Fruit fly (Drosophila melanogaster): ENCODE results near the gene CG11837.

The CG11837 gene

DNA sequence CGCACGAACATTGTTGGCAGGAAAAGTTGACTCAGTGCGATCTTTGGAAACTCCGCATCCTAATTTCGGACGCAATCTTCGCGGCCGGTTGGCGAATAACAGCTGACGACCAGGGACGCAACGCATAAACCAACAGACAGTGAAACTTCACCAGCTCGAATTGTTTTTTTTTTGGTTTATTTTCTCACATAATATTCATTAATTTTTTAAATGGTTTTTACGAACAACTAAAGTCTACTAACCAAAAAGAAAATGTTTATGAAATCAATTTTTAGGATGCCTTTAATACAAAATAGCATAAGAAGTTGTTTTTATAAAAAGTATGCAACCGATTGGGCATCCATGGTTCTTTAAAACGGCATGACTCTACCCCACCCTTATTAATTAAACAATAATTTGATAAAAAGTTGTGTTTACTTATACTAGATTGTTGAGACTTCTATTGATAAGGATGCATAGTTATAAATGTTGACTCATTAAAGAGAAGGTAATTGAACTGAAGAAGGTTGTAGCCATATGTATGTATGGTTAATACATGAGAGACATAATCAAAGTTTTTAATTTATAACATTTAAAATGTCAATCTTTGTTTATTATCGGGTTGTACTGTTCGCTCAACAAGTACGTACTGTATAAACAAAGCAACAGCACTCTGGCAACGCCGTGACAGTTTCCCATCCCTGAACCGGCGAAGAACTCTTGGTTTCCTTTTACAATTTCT lies 15.2 kb upstream of the CG11837 start, which contains the start of the genes beta4GalNAcTB and Cpsf100 (continued):
- TF ChIP-seq Jarid2 (GFP tag; optimal IDR thresholded peaks at IDR 0.05) (peak; percentile 11), vvl (GFP tag; IDR thresholded peaks at IDR 0.05) (peak; percentile 57; the same call in 1 of the 2 replicates), Dp (GFP tag; optimal IDR thresholded peaks at IDR 0.05) (no peak), Ets97D (GFP tag; optimal IDR thresholded peaks at IDR 0.05) (peak; percentile 35), CG3281 (GFP tag; optimal IDR thresholded peaks at IDR 0.05) (peak; percentile 64), lilli (GFP tag; optimal IDR thresholded peaks at IDR 0.05) (peak; percentile 83), CG11723 (GFP tag; optimal IDR thresholded peaks at IDR 0.05) (no peak), Nf-YA (GFP tag; IDR thresholded peaks at IDR 0.05) (no peak), row (GFP tag; IDR thresholded peaks at IDR 0.05) (peak; percentile 85), CG9876 (GFP tag; optimal IDR thresholded peaks at IDR 0.05) (peak; percentile 51), Atf6 (GFP tag; IDR thresholded peaks at IDR 0.05) (peak; percentile 42; the same call in 1 of the 2 replicates), onecut (GFP tag; IDR thresholded peaks at IDR 0.05) (0 out of 2 replicates have a peak, but pooled peaks have one; percentile 6), CG31365 (tag; optimal IDR thresholded peaks at IDR 0.05) (no peak), bbx (GFP tag; IDR thresholded peaks at IDR 0.05; ENCODE audit: partially characterized antibody) (no peak), TFAM (GFP tag; optimal IDR thresholded peaks at IDR 0.05) (no peak), Oaz (GFP tag; IDR thresholded peaks at IDR 0.05) (no peak; the same call in 1 of the 2 replicates), chinmo (GFP tag; IDR thresholded peaks at IDR 0.05; ENCODE audit: partially characterized antibody) (no peak), CG6854 (GFP tag; optimal IDR thresholded peaks at IDR 0.05) (peak; percentile 48), MBD-R2 (GFP tag; IDR thresholded peaks at IDR 0.05) (peak; percentile 89), YL-1 (GFP tag; optimal IDR thresholded peaks at IDR 0.05) (no peak), stwl (tag; optimal IDR thresholded peaks at IDR 0.05) (peak; percentile 27), CG15696 (tag; optimal IDR thresholded peaks at IDR 0.05) (peak; percentile 72), CG12744 (GFP tag; optimal IDR thresholded peaks at IDR 0.05) (peak; percentile 40), CG4707 (GFP tag; optimal IDR thresholded peaks at IDR 0.05) (no peak), CG8765 (GFP tag; IDR thresholded peaks at IDR 0.05) (peak; percentile 30; the same call in 1 of the 2 replicates), kah (GFP tag; optimal IDR thresholded peaks at IDR 0.05) (peak; percentile 6), CG17568 (GFP tag; optimal IDR thresholded peaks at IDR 0.05) (no peak), CoRest (tag; optimal IDR thresholded peaks at IDR 0.05) (peak; percentile 87), pfk (GFP tag; optimal IDR thresholded peaks at IDR 0.05) (no peak), bowl (GFP tag; IDR thresholded peaks at IDR 0.05) (no peak), Dip3 (GFP tag; optimal IDR thresholded peaks at IDR 0.05) (peak; percentile 47), NK7.1 (GFP tag; optimal IDR thresholded peaks at IDR 0.05) (no peak), CG3995 (GFP tag; optimal IDR thresholded peaks at IDR 0.05) (peak; percentile 63), CG8944 (GFP tag; optimal IDR thresholded peaks at IDR 0.05) (peak; percentile 35), Opbp (GFP tag; IDR thresholded peaks at IDR 0.05; ENCODE audit: partially characterized antibody) (no peak), grau (tag; optimal IDR thresholded peaks at IDR 0.05) (peak; percentile 97), Doc3 (GFP tag; IDR thresholded peaks at IDR 0.05; ENCODE audit: partially characterized antibody) (no peak), btn (GFP tag; optimal IDR thresholded peaks at IDR 0.05) (no peak), ase (GFP tag; IDR thresholded peaks at IDR 0.05) (peak; percentile 54; the same call in 1 of the 3 replicates), CG11093 (GFP tag; IDR thresholded peaks at IDR 0.05) (0 out of 3 replicates have a peak, but pooled peaks have one; percentile 39), ERR (GFP tag; optimal IDR thresholded peaks at IDR 0.05) (no peak), insv (GFP tag; optimal IDR thresholded peaks at IDR 0.05) (peak in 1 of 2 experiments; percentile 34), CG17385 (GFP tag; optimal IDR thresholded peaks at IDR 0.05) (peak; percentile 69), HHEX (GFP tag; optimal IDR thresholded peaks at IDR 0.05) (peak; percentile 75), CG31441 (GFP tag; IDR thresholded peaks at IDR 0.05) (peak; percentile 74), dimm (GFP tag; IDR thresholded peaks at IDR 0.05) (no peak), ap (GFP tag; IDR thresholded peaks at IDR 0.05) (peak; percentile 46), eyg (GFP tag; optimal IDR thresholded peaks at IDR 0.05) (no peak), mam (GFP tag; optimal IDR thresholded peaks at IDR 0.05) (peak; percentile 64)

Measured in whole organism, embryonic.